Fruit fly (Drosophila melanogaster) Kc167 (cell line): Measurements from ENCODE around the gene Exn.

Experiments
- Myc ChIP-seq: fragments of >200 bp; optimal IDR thresholded peaks from 2 replicates; lab custom pipeline; 2017; ENCODE audit warnings: missing external identifiers
- Sin3A ChIP-seq: fragments of >200 bp; optimal IDR thresholded peaks from 2 replicates; lab custom pipeline; 2018; ENCODE audit warnings: missing external identifiers
- h ChIP-seq: fragments of >200 bp; optimal IDR thresholded peaks from 3 replicates; lab custom pipeline; 2018; ENCODE audit warnings: missing external identifiers
- insv ChIP-seq: fragments of >200 bp; optimal IDR thresholded peaks from 3 replicates; lab custom pipeline; 2018; ENCODE audit warnings: missing external identifiers
- psq ChIP-seq: fragments of >200 bp; optimal IDR thresholded peaks from 2 replicates; lab custom pipeline; 2017; ENCODE audit warnings: missing external identifiers
- ttk ChIP-seq: sonication (Bioruptor generic); optimal IDR thresholded peaks from 2 replicates; lab custom pipeline; 2017; ENCODE audit warnings: missing external identifiers

Exn gene

DNA sequence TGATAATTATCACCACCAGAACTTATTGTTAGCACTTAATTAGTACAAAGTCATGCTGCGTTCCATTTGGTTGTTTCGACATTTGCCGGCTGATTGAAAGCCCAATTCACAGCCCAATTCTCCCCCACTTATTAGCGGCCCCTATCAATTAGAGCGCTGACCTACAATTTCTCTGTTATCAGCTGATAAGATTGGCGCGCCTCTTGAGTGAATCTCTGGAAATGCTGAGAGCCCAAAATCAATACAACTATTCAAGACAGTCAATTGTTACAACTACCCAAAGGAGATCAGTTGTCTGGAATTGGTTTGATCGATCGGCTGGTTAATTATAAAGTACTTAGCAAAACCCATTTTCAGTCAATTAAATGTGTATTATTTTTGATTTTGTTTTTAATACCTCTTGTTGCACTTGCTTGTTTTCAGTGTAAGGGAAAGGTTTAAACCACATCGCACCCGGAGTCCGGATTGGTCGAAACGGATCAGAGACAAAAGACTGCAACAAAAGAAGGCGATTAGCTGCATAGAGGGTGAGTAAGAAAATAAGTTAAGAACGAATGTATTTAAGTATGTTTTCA lies 15.1 kb downstream of the Exn start:
- no peak for TF ChIP-seq Myc (lab: Kevin White, UChicago)

DNA sequence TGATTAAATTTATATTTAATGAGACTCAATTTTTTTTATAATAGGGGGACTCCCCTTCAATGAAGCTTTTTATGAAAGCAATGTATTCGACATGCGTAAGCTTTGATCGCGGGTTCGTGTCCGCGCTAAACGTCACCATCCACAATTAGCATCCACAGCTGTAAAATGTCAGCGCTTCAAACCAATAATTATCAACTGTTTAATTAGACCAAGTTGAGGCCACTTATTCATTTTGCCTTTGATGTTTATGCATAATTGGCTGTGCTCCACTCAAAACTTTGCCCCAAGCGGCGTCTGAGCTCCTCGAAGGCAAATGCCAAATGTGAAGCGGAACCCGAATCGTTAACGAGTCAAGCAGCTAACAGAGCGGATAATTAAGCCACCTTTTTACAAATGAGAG lies 15.8 kb downstream of the Exn start:
- TF ChIP-seq ttk (no peak), psq (lab: Kevin White, UChicago) (no peak), Sin3A (lab: Kevin White, UChicago) (no peak), h (lab: Kevin White, UChicago) (no peak), insv (no peak), Myc (lab: Kevin White, UChicago) (no peak)

DNA sequence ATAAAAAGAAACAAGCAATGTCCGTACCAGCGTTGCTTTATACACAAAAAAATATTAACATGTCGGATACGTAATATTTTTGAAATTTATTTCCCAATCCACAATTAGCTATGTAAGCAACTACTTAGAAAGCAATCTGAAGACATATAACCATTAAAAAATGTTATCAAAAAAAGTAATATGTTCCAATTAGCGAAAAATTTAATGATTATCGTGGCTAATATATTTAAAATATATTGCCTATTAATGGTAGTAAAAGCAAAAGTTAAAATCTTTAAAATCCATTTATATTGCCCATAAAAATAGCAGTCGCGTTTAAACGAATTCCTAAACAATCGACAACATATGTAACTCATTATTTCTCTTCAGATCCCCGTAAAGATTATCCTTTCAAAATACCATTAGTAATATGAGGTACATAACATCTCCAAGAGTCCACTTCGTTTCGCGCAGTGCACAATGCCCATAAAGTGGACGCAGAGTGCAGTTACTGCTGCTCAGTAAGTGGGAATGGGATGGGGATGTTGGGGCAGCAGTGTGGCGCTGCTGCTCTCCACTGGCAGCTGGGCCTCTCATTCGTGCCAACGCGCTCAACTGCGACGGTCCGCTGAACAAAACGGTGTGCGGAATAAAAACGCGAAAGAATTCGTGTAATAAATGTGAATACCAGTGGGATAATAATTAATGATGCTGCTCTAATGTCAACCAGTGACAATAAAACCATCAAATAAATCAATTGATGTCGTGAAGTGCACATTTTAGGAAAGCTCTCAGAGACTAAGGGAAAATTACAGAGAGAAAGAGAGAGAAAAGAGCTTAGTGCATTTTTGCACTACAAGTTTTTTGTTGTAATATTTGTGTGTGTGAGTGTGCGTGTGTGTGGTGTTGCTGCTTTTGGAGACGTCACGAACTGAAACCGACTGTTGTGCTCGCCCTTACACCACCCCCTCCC lies 16.5 kb downstream of the Exn start:
- TF ChIP-seq psq (lab: Kevin White, UChicago) (no peak), Sin3A (lab: Kevin White, UChicago) (no peak), Myc (lab: Kevin White, UChicago) (no peak), insv (no peak), h (lab: Kevin White, UChicago) (no peak)

DNA sequence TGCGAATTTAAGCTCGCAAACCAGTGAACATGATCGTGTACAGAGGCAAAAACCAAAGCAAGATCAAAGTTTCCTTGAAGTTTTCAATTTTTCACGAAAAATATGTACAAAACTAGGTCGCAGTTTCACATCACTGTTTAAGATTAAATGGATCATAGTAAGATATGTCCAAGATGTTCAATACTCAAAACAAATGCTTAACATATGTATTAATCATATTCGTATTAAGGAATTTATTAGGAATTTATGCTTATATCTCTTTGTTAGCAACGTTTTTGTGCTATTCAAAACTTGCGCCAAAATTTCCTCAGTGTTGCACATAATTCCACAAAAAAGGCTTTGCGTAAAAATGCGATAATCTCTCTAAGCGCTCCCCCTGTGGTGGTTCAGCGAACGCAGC lies 17.5 kb downstream of the Exn start:
- TF ChIP-seq Myc (lab: Kevin White, UChicago), result no peak
- no peak for TF ChIP-seq psq (lab: Kevin White, UChicago)
- TF ChIP-seq ttk, result no peak
- TF ChIP-seq Sin3A (lab: Kevin White, UChicago), result no peak
- TF ChIP-seq insv, result no peak
- TF ChIP-seq h (lab: Kevin White, UChicago), result no peak

DNA sequence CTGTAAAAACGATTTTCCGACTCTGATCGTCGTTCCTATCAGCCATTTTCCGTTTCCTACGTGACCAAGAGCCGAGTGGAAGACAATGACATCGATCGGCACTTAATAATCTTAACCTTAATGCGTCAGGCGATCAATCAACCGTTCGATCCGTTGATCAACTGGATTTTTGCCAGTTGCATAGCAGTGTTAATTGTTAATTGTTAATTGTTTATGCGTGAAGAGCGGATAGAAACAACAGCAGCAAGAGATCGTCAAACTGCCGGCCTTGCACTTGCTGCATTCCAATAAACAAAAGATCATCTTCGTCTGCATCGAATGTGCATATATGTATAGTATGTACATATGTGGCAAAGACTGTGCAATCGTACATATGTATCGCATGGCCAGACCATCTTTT lies 18.7 kb downstream of the Exn start:
- TF ChIP-seq Myc (lab: Kevin White, UChicago) (no peak), ttk (no peak), psq (lab: Kevin White, UChicago) (no peak), Sin3A (lab: Kevin White, UChicago) (no peak), h (lab: Kevin White, UChicago) (no peak), insv (no peak)

DNA sequence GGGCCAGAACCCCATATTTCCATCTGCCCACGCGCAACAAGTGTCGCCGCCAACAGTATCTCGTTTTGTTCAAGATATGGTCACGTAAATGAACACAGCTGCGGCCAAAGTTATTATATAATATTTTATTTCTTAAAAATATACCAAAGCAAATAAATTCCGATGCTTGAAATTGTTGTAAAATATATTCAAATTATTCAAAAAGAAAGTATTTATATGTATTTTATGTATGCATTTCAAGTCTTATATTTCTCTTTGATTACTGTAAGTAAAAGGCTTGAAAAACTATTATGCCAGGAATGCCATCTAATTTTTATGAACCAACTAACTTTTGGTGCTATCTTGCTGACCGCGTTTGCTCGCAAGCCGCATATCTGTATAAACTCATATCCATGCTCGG lies 19.4 kb downstream of the Exn start:
- TF ChIP-seq psq (lab: Kevin White, UChicago) (no peak), h (lab: Kevin White, UChicago) (no peak), Myc (lab: Kevin White, UChicago) (no peak), ttk (no peak), insv (no peak), Sin3A (lab: Kevin White, UChicago) (no peak)

DNA sequence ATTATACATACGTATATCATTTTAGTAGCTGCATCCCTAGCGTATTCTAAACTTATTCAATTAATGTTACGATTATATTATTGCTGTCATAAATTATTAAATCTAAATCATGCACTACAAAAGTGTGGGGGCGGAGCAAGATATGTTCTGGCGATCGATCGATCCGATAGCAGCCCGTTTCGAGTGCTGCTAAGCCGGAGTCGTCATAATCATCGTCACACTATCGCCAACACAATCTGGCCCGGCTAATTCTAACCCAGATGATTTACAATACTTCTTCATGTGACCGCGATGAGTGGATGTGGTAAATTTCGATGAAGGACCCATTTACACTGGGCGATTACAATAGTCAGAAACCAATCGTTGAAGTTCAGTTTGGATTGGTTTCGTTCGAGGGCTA lies 25.0 kb downstream of the Exn start:
- TF ChIP-seq Myc (lab: Kevin White, UChicago) (no peak), psq (lab: Kevin White, UChicago) (no peak), insv (no peak), ttk (no peak)

DNA sequence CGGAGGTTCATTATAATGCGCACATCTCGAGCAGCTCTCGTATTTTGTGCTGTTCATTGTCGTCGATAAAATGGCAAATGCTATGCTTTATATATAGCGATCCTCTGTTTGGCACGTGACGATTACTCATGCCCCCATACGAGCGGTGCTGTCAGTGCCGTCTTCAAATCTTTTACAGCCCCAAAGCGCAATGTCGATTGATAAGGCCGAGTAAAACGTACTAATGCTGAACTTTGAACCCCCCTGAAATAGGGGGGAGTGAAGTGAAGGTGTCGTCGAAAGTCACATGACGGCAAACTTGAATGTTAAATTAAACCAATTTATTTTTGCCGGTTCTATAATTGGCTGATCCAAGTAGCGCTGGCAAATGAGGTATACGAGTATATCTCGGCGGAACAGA lies 30.5 kb downstream of the Exn start:
- TF ChIP-seq insv (no peak), psq (lab: Kevin White, UChicago) (no peak), ttk (no peak), Sin3A (lab: Kevin White, UChicago) (no peak), Myc (lab: Kevin White, UChicago) (no peak), h (lab: Kevin White, UChicago) (no peak)

DNA sequence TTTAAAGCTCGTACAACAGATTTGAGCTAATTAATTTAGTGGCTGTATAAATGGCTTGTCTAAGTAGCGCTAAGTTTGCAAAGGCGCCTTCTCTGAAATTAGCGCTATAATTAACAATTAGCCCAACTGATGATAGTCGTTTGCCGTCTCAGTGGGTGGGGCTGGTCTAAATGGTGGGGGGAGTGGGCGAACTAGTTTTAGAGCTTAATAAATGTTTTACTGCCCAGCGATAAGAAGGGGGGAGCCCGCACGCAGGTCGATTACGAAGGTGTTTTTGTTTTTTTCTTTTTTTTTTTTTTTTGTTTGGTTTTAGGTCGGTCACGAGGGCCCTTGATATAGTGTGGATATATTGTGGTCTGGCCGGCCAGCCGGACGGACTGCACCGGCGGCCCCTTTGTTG lies 31.2 kb downstream of the Exn start:
- TF ChIP-seq ttk (no peak), psq (lab: Kevin White, UChicago) (no peak), Sin3A (lab: Kevin White, UChicago) (no peak), h (lab: Kevin White, UChicago) (no peak), insv (no peak), Myc (lab: Kevin White, UChicago) (no peak)

DNA sequence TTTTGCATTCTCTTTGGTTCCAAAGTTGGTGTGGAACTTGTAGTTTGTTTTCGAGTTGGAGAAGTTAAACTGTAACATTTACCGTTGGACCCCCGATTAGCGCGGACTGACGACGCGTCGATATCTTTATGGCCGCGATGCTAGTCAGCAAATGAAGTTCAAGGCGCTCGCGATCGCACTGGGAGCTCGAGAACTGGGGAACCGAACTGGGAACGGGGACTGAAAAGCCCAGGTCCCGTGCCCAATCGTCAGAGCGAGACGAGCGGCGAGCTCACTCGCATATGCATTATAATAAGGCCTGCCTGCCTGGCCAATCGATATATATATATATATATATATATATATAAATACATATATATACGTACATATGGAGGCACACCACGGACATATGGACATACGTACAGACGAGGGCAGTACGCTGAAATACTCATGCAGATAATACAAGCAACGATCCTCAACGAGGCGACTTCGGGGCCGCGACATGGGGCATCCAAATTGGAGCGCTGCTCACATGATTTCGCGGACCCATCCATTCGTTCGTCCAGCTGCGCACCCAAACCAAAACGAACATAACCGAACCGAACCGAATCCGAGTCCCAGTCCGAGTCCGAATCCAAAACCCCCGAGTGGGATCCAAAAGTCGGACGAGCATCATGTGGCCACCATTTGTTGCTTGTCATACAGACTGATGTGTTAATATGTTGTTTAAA lies 32.5 kb downstream of the Exn start:
- no peak for TF ChIP-seq Myc (lab: Kevin White, UChicago)
- TF ChIP-seq h (lab: Kevin White, UChicago), result no peak
- TF ChIP-seq Sin3A (lab: Kevin White, UChicago), result no peak
- no peak for TF ChIP-seq insv
- no peak for TF ChIP-seq psq (lab: Kevin White, UChicago)
- no peak for TF ChIP-seq ttk

DNA sequence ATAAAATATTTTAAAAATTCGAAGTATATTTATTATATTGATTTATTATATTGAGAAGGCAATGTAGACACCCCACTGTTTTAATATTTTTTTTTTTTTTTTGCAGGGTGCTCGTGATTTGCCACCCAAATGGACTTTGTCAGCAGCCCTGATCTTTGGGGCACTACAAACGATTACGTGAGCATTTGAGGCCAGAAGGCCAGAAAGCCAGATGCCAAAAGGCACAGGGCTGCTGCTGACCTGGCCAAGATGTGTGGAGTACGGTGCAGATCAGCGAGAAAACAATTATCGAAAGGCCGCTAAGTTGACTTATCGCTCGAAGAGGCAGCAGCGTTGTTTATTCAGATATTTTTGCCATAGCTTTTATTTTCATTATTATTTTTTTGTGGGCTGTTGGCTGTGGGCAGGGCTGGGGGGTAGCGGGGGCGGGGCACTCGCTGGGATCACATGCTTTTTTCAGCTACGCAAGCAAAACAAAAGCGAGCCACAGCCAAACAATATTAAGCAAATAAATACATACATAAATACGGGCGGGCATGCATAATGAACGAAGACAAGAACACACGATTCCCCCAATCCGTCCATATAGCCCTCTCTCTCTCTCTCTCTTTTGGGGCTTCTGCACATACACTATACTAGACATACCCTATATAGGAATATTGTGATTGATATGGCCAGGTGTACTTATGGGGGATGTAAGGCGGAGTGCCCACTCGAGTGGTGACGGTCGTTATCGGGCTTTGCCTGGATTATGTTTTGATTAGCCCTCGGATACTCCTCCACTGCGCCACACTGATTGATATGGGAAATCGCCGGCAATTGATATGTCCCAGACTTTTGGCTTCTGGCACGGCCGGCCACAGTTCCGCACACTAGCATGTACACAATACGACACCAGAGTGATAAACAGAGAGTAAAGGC lies 33.7 kb downstream of the Exn start:
- TF ChIP-seq psq (lab: Kevin White, UChicago) (no peak), ttk (no peak), h (lab: Kevin White, UChicago) (no peak), Sin3A (lab: Kevin White, UChicago) (no peak), insv (no peak), Myc (lab: Kevin White, UChicago) (no peak)
